Worm (Caenorhabditis elegans) whole organism, mixed stage, embryonic: Measurements from ENCODE around the gene T08G3.11.

Experiments used
- M03D4.4 ChIP-seq: sonication (generic microtip); optimal IDR thresholded peaks from 2 replicates; lab custom pipeline; 2017; ENCODE audit warnings: mild to moderate bottlenecking, missing genetic modification characterization, missing compliant biosample characterization
- bed-3 ChIP-seq: fragments of 200-800 bp; sonication (Bioruptor generic); optimal IDR thresholded peaks from 3 replicates; lab custom pipeline; 2018; ENCODE audit warnings: mild to moderate bottlenecking, missing genetic modification characterization, moderate library complexity, missing compliant biosample characterization
- blmp-1 ChIP-seq: fragments of 150-350 bp; optimal IDR thresholded peaks from 2 replicates; lab custom pipeline; 2014; ENCODE audit warnings: missing biosample characterization, missing genetic modification characterization
- ceh-39 ChIP-seq: fragments of 150-350 bp; optimal IDR thresholded peaks from 2 replicates; lab custom pipeline; 2014; ENCODE audit warnings: missing biosample characterization, missing genetic modification characterization
- ceh-43 ChIP-seq: fragments of 200-800 bp; sonication (Bioruptor generic); optimal IDR thresholded peaks from 2 replicates; lab custom pipeline; 2018; ENCODE audit warnings: mild to moderate bottlenecking, missing genetic modification characterization, moderate library complexity, missing compliant biosample characterization
- ceh-83 ChIP-seq: fragments of 200-800 bp; sonication (Bioruptor generic); optimal IDR thresholded peaks from 2 replicates; lab custom pipeline; 2018; ENCODE audit warnings: mild to moderate bottlenecking, missing genetic modification characterization, missing compliant biosample characterization
- ces-1 ChIP-seq: fragments of 150-350 bp; optimal IDR thresholded peaks from 2 replicates; lab custom pipeline; 2014; ENCODE audit warnings: missing biosample characterization, missing genetic modification reagents, missing genetic modification characterization
- cnd-1 ChIP-seq: fragments of 200-800 bp; sonication (Bioruptor generic); optimal IDR thresholded peaks from 2 replicates; lab custom pipeline; 2018; ENCODE audit warnings: mild to moderate bottlenecking, missing genetic modification characterization, missing compliant biosample characterization
- elt-1 ChIP-seq: sonication (generic microtip); optimal IDR thresholded peaks from 2 replicates; lab custom pipeline; 2017; ENCODE audit warnings: missing genetic modification characterization, mild to moderate bottlenecking, missing compliant biosample characterization, antibody characterized with exemption, moderate library complexity, borderline replicate concordance; ENCODE audit not compliant: insufficient read depth
- elt-3 ChIP-seq: fragments of 150-350 bp; optimal IDR thresholded peaks from 2 replicates; lab custom pipeline; 2014; ENCODE audit warnings: missing biosample characterization, missing genetic modification characterization
- flh-1 ChIP-seq: fragments of 200-800 bp; sonication (Bioruptor generic); optimal IDR thresholded peaks from 2 replicates; lab custom pipeline; 2018; ENCODE audit warnings: mild to moderate bottlenecking, missing genetic modification characterization, moderate library complexity, missing compliant biosample characterization
- ham-2 ChIP-seq: fragments of 200-800 bp; sonication (Bioruptor generic); optimal IDR thresholded peaks from 2 replicates; lab custom pipeline; 2018; ENCODE audit warnings: mild to moderate bottlenecking, missing genetic modification characterization, missing compliant biosample characterization
- hlh-1 ChIP-seq: fragments of 150-350 bp; optimal IDR thresholded peaks from 2 replicates; lab custom pipeline; 2014; ENCODE audit warnings: missing biosample characterization, missing genetic modification reagents, missing genetic modification characterization
- lin-13 ChIP-seq: fragments of 150-350 bp; optimal IDR thresholded peaks from 2 replicates; lab custom pipeline; 2014; ENCODE audit warnings: missing biosample characterization, missing genetic modification characterization
- lin-32 ChIP-seq: fragments of 200-800 bp; sonication (Bioruptor generic); optimal IDR thresholded peaks from 2 replicates; lab custom pipeline; 2018; ENCODE audit warnings: mild to moderate bottlenecking, missing genetic modification characterization, missing compliant biosample characterization
- lsy-2 ChIP-seq: fragments of 150-350 bp; optimal IDR thresholded peaks from 2 replicates; lab custom pipeline; 2014; ENCODE audit warnings: missing biosample characterization, missing genetic modification characterization
- mab-5 ChIP-seq: fragments of 150-350 bp; optimal IDR thresholded peaks from 2 replicates; lab custom pipeline; 2014; ENCODE audit warnings: missing biosample characterization, missing genetic modification characterization
- mep-1 ChIP-seq: fragments of 150-350 bp; optimal IDR thresholded peaks from 2 replicates; lab custom pipeline; 2017; ENCODE audit warnings: missing biosample characterization, missing genetic modification reagents, missing genetic modification characterization, inconsistent platforms
- mls-2 ChIP-seq: sonication (generic microtip); optimal IDR thresholded peaks from 2 replicates; lab custom pipeline; 2016; ENCODE audit warnings: mild to moderate bottlenecking, missing genetic modification characterization, moderate library complexity, missing compliant biosample characterization
- nhr-12 ChIP-seq: fragments of 150-350 bp; optimal IDR thresholded peaks from 2 replicates; lab custom pipeline; 2014; ENCODE audit warnings: missing biosample characterization, missing genetic modification characterization
- nhr-237 ChIP-seq: fragments of 150-350 bp; optimal IDR thresholded peaks from 2 replicates; lab custom pipeline; 2014; ENCODE audit warnings: missing biosample characterization, missing genetic modification characterization
- nhr-28 ChIP-seq: fragments of 150-350 bp; optimal IDR thresholded peaks from 2 replicates; lab custom pipeline; 2014; ENCODE audit warnings: missing biosample characterization, missing genetic modification characterization
- nhr-76 ChIP-seq: sonication (generic microtip); optimal IDR thresholded peaks from 2 replicates; lab custom pipeline; 2017; ENCODE audit warnings: missing biosample characterization, missing genetic modification characterization
- pha-4 ChIP-seq: fragments of 150-350 bp; optimal IDR thresholded peaks from 2 replicates; lab custom pipeline; 2018; ENCODE audit warnings: missing biosample characterization, missing genetic modification reagents, missing genetic modification characterization
- sptf-1 ChIP-seq: sonication (generic microtip); optimal IDR thresholded peaks from 2 replicates; lab custom pipeline; 2017; ENCODE audit warnings: mild to moderate bottlenecking, missing genetic modification characterization, moderate library complexity, missing compliant biosample characterization
- tbx-8 ChIP-seq: fragments of 200-800 bp; sonication (Bioruptor generic); optimal IDR thresholded peaks from 2 replicates; lab custom pipeline; 2018; ENCODE audit warnings: mild to moderate bottlenecking, missing genetic modification characterization, moderate library complexity, missing compliant biosample characterization
- unc-120 ChIP-seq: sonication (generic microtip); optimal IDR thresholded peaks from 2 replicates; lab custom pipeline; 2017; ENCODE audit warnings: missing genetic modification characterization, missing compliant biosample characterization; ENCODE audit not compliant: poor library complexity, severe bottlenecking
- unc-39 ChIP-seq: fragments of 150-350 bp; optimal IDR thresholded peaks from 2 replicates; lab custom pipeline; 2014; ENCODE audit warnings: missing biosample characterization, missing genetic modification characterization
- unc-62 ChIP-seq: fragments of 150-350 bp; optimal IDR thresholded peaks from 2 replicates; lab custom pipeline; 2014; ENCODE audit warnings: missing biosample characterization, missing genetic modification reagents, missing genetic modification characterization
- zip-8 ChIP-seq: fragments of 150-350 bp; optimal IDR thresholded peaks from 2 replicates; lab custom pipeline; 2014; ENCODE audit warnings: missing biosample characterization, missing genetic modification characterization
- ztf-11 ChIP-seq: fragments of 150-350 bp; optimal IDR thresholded peaks from 2 replicates; lab custom pipeline; 2014; ENCODE audit warnings: missing biosample characterization, missing genetic modification characterization

Gene T08G3.11

DNA sequence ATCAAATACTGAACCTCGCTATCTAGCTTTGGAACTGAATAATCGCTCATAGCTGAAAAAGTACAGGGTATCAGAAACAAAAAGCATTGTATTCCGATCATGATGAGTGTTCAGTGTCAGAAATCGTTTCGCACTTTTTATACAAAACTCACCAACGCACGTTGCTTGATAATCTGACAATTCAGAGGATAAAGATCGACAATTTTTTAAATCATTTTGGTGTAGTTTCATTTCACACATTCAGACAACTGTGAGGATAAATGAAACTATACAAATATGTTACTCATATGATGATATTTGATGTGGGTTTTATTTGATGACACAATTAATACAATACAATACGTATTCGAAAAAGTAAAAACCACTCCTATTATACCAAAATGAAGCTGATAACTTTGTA lies 3.9 kb upstream of the T08G3.11 start, which contains the start of gene F57E7.2:
Gene F57E7.2, minus strand, starts transcription at position 101 of the 400 bp plus-strand sequence.
- no peak for TF ChIP-seq lsy-2 (tag; lab: Kevin White, UChicago)
- TF ChIP-seq ces-1: no peak
- TF ChIP-seq unc-62 (GFP tag; lab: Kevin White, UChicago): no peak
- no peak for TF ChIP-seq lin-13 (tag; lab: Kevin White, UChicago)
- TF ChIP-seq unc-39 (tag; lab: Kevin White, UChicago): no peak
- no peak for TF ChIP-seq ceh-39 (tag; lab: Kevin White, UChicago)
- TF ChIP-seq ceh-83: no peak
- TF ChIP-seq hlh-1 (tag; lab: Kevin White, UChicago): no peak
- no peak for TF ChIP-seq bed-3
- TF ChIP-seq mls-2 (tag; lab: Kevin White, UChicago): no peak

DNA sequence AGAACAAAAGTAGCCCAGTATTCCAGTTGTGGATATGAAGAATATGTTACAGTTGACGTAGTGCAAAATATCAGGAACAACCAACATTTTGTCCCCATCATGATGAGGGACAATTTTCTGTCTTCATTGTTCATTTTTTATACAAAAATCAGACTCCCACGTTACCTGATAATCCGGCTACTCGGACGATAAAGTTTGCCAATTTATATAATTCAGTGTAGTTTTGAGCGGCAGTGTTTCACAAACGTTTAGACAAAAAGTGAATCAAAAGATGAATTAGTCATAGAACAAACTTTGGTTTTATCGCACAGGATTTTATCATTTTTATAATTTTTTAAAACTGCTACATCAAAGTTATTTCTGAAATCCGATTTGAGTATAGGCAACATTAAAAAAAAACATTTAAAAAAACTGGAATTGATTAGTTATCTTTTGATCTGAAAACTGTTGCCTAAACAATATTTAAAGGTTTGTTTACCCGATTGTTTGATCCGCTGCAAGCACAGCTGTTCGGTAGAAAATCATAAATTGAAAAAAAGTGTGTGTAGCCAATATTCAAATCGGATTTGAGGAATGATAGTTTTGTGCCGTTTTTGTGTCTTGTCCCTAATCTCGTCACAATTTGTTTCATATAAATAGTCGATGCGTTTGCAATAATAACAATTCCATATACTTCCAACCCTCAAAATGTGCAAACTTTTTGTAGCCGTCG lies 1.9 kb upstream of the T08G3.11 start, which contains the start of the genes F57E7.4 and spig-6:
Gene F57E7.4, minus strand, starts transcription at position 101 of the 712 bp plus-strand sequence.
Gene spig-6, plus strand, starts transcription at position 662 of the 712 bp plus-strand sequence.
- TF ChIP-seq lin-32 (GFP tag; lab: Kevin White, UChicago) (no peak), lin-13 (tag; lab: Kevin White, UChicago) (no peak), elt-1 (tag; lab: Kevin White, UChicago) (no peak), nhr-12 (no peak), sptf-1 (no peak), zip-8 (tag; lab: Kevin White, UChicago) (no peak), bed-3 (no peak), hlh-1 (tag; lab: Kevin White, UChicago) (no peak), flh-1 (GFP tag; lab: Kevin White, UChicago) (no peak), mep-1 (tag; lab: Kevin White, UChicago) (no peak), unc-39 (tag; lab: Kevin White, UChicago) (no peak), M03D4.4 (tag; lab: Kevin White, UChicago) (no peak), cnd-1 (tag; lab: Kevin White, UChicago) (no peak), ces-1 (no peak), nhr-76 (tag; lab: Kevin White, UChicago) (no peak), blmp-1 (tag; lab: Kevin White, UChicago) (no peak), pha-4 (tag; lab: Kevin White, UChicago) (no peak), unc-120 (tag; lab: Kevin White, UChicago) (no peak), ceh-43 (GFP tag; lab: Kevin White, UChicago) (no peak)

- no peak for TF ChIP-seq ces-1
- TF ChIP-seq ceh-43 (GFP tag; lab: Kevin White, UChicago): no peak
- TF ChIP-seq ztf-11 (tag; lab: Kevin White, UChicago): no peak
- no peak for TF ChIP-seq mls-2 (tag; lab: Kevin White, UChicago)
- no peak for TF ChIP-seq cnd-1 (tag; lab: Kevin White, UChicago)
- TF ChIP-seq zip-8 (tag; lab: Kevin White, UChicago): no peak
- no peak for TF ChIP-seq nhr-28 (tag; lab: Kevin White, UChicago)
- no peak for TF ChIP-seq bed-3
- TF ChIP-seq mab-5 (tag; lab: Kevin White, UChicago): no peak
- TF ChIP-seq pha-4 (tag; lab: Kevin White, UChicago): no peak
- TF ChIP-seq unc-62 (GFP tag; lab: Kevin White, UChicago): no peak
- no peak for TF ChIP-seq elt-3 (tag; lab: Kevin White, UChicago)
- TF ChIP-seq blmp-1 (tag; lab: Kevin White, UChicago): no peak
- TF ChIP-seq M03D4.4 (tag; lab: Kevin White, UChicago): no peak
- TF ChIP-seq lin-13 (tag; lab: Kevin White, UChicago): no peak
- TF ChIP-seq mep-1 (tag; lab: Kevin White, UChicago): no peak
- TF ChIP-seq unc-120 (tag; lab: Kevin White, UChicago): no peak
- TF ChIP-seq ham-2: no peak
These were observed 7.1 kb downstream of the T08G3.11 start, which contains the start of gene srw-35 for ce11 chrV:16471995-16472563. srw-35 (plus strand) TSS chrV:16472513.

DNA sequence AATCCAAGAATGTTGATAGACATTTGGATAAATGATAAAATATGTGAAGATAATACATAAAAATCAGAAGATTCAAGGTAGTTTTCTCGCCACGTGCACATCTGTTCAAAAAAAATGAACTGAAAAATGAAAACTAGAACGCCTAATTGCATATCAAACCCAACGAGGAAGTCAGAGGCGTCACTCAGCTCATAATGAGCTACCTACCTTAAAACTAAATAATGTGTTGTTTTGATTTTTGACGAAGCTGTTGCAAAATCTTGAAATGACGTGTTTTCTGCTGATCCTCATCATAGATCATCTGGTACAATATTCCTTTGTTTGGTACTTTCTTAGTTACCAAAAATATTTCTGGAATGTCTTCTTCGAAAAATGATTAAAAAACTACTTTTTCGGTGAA lies 8.3 kb downstream of the T08G3.11 start, which contains the start of gene srh-138:
Gene srh-138, minus strand, starts transcription at position 101 of the 400 bp plus-strand sequence.
- TF ChIP-seq nhr-237 (tag; lab: Kevin White, UChicago) (no peak), nhr-12 (no peak), ceh-83 (no peak), lin-32 (GFP tag; lab: Kevin White, UChicago) (no peak), ceh-39 (tag; lab: Kevin White, UChicago) (no peak), unc-39 (tag; lab: Kevin White, UChicago) (no peak), mep-1 (tag; lab: Kevin White, UChicago) (no peak), unc-62 (GFP tag; lab: Kevin White, UChicago) (no peak), ces-1 (no peak), tbx-8 (no peak), nhr-76 (tag; lab: Kevin White, UChicago) (no peak), bed-3 (no peak), flh-1 (GFP tag; lab: Kevin White, UChicago) (no peak)
